2 fruit fly cellular contexts compared by ENCODE assay signal in genomic region chr3L:15728195-15728594, dm6.
TF ChIP-seq lines count a peak whose summit lies in the region.

TSS of gene comm (minus strand) at chr3L:15728430.

TF ChIP-seq in whole organism, embryonic, 481 proteins besides CTCF, POLR2A, EP300 and RAD21 (continued from another document and continues in another):
- TF ChIP-seq CG7839 (tag; optimal IDR thresholded peaks at IDR 0.05; lab: Kevin White, UChicago) (peak; percentile 17), HLH3B (GFP tag; IDR thresholded peaks at IDR 0.05; lab: Robert Waterston, UW) (no peak), ci (GFP tag; IDR thresholded peaks at IDR 0.05; lab: Robert Waterston, UW) (peak; percentile 72; the same call in 1 of the 3 replicates), dpn (GFP tag; optimal IDR thresholded peaks at IDR 0.05; lab: Kevin White, UChicago) (no peak), corto (GFP tag; optimal IDR thresholded peaks at IDR 0.05; lab: Kevin White, UChicago) (no peak), CG18262 (tag; optimal IDR thresholded peaks at IDR 0.05; lab: Kevin White, UChicago) (peak; percentile 25), CG1647 (GFP tag; optimal IDR thresholded peaks at IDR 0.05; lab: Kevin White, UChicago) (no peak), CG18476 (GFP tag; optimal IDR thresholded peaks at IDR 0.05; lab: Kevin White, UChicago) (no peak), vnd (GFP tag; IDR thresholded peaks at IDR 0.05; lab: Robert Waterston, UW; ENCODE audit: partially characterized antibody) (no peak), CG11723 (GFP tag; optimal IDR thresholded peaks at IDR 0.05; lab: Kevin White, UChicago) (no peak), dysf (GFP tag; IDR thresholded peaks at IDR 0.05; lab: Robert Waterston, UW) (peak; percentile 7; the same call in 1 of the 3 replicates), C15 (GFP tag; IDR thresholded peaks at IDR 0.05; lab: Robert Waterston, UW) (0 out of 3 replicates have a peak, but pooled peaks have one; percentile 16), CG16815 (GFP tag; optimal IDR thresholded peaks at IDR 0.05; lab: Kevin White, UChicago) (no peak), Dref (GFP tag; IDR thresholded peaks at IDR 0.05; lab: Robert Waterston, UW) (no peak), BEAF-32 (GFP tag; optimal IDR thresholded peaks at IDR 0.05; lab: Kevin White, UChicago) (no peak), chn (GFP tag; optimal IDR thresholded peaks at IDR 0.05; lab: Kevin White, UChicago) (no peak), emc (GFP tag; optimal IDR thresholded peaks at IDR 0.05; lab: Kevin White, UChicago) (no peak), disco-r (GFP tag; optimal IDR thresholded peaks at IDR 0.05; lab: Kevin White, UChicago) (peak; percentile 30), CG42726 (GFP tag; IDR thresholded peaks at IDR 0.05; lab: Robert Waterston, UW; ENCODE audit: partially characterized antibody) (peak; percentile 84), CG3995 (GFP tag; optimal IDR thresholded peaks at IDR 0.05; lab: Kevin White, UChicago) (no peak), CG6689 (GFP tag; IDR thresholded peaks at IDR 0.05; lab: Robert Waterston, UW) (0 out of 2 replicates have a peak, but pooled peaks have one; percentile 13), Doc2 (GFP tag; IDR thresholded peaks at IDR 0.05; lab: Robert Waterston, UW) (no peak), CG16779 (GFP tag; IDR thresholded peaks at IDR 0.05; lab: Robert Waterston, UW) (no peak), mirr (GFP tag; optimal IDR thresholded peaks at IDR 0.05; lab: Kevin White, UChicago) (peak; percentile 44), crc (GFP tag; optimal IDR thresholded peaks at IDR 0.05; lab: Kevin White, UChicago) (no peak), CG6654 (GFP tag; optimal IDR thresholded peaks at IDR 0.05; lab: Kevin White, UChicago) (no peak), CG5953 (GFP tag; IDR thresholded peaks at IDR 0.05; lab: Robert Waterston, UW) (no peak), ind (GFP tag; optimal IDR thresholded peaks at IDR 0.05; lab: Kevin White, UChicago) (no peak), sd (tag; optimal IDR thresholded peaks at IDR 0.05; lab: Kevin White, UChicago) (peak; percentile 26), kni (GFP tag; optimal IDR thresholded peaks at IDR 0.05; lab: Kevin White, UChicago) (peak; percentile 66), Nf-YB (GFP tag; optimal IDR thresholded peaks at IDR 0.05; lab: Kevin White, UChicago) (no peak), sug (tag; optimal IDR thresholded peaks at IDR 0.05; lab: Kevin White, UChicago) (peak; percentile 39), fd96Cb (tag; optimal IDR thresholded peaks at IDR 0.05; lab: Kevin White, UChicago) (no peak), CG12104 (GFP tag; optimal IDR thresholded peaks at IDR 0.05; lab: Kevin White, UChicago) (no peak), CG18011 (GFP tag; optimal IDR thresholded peaks at IDR 0.05; lab: Kevin White, UChicago) (no peak), CG10543 (GFP tag; optimal IDR thresholded peaks at IDR 0.05; lab: Kevin White, UChicago) (peak; percentile 7), Pdp1 (GFP tag; optimal IDR thresholded peaks at IDR 0.05; lab: Kevin White, UChicago) (peak in 1 of 2 experiments; percentile 51), Fer1 (GFP tag; optimal IDR thresholded peaks at IDR 0.05; lab: Kevin White, UChicago) (peak; percentile 62), jigr1 (GFP tag; IDR thresholded peaks at IDR 0.05; lab: Robert Waterston, UW) (no peak), Opbp (GFP tag; IDR thresholded peaks at IDR 0.05; lab: Robert Waterston, UW; ENCODE audit: partially characterized antibody) (peak; percentile 83), tll (GFP tag; optimal IDR thresholded peaks at IDR 0.05; lab: Kevin White, UChicago) (peak in 1 of 2 experiments; percentile 33), Neu2 (GFP tag; optimal IDR thresholded peaks at IDR 0.05; lab: Kevin White, UChicago; ENCODE audit: borderline replicate concordance) (no peak), CG10147 (GFP tag; optimal IDR thresholded peaks at IDR 0.05; lab: Kevin White, UChicago) (no peak), gem (tag; optimal IDR thresholded peaks at IDR 0.05; lab: Kevin White, UChicago) (no peak), Oaz (GFP tag; IDR thresholded peaks at IDR 0.05; lab: Robert Waterston, UW) (no peak), sisA (GFP tag; IDR thresholded peaks at IDR 0.05; lab: Robert Waterston, UW) (no peak), tup (GFP tag; optimal IDR thresholded peaks at IDR 0.05; lab: Kevin White, UChicago) (no peak), CG32767 (GFP tag; IDR thresholded peaks at IDR 0.05; lab: Robert Waterston, UW) (no peak), Ptx1 (GFP tag; IDR thresholded peaks at IDR 0.05; lab: Robert Waterston, UW) (no peak), CG12155 (GFP tag; optimal IDR thresholded peaks at IDR 0.05; lab: Kevin White, UChicago) (no peak), HLHmδ (GFP tag; optimal IDR thresholded peaks at IDR 0.05; lab: Kevin White, UChicago) (peak; percentile 83), Dfd (GFP tag; optimal IDR thresholded peaks at IDR 0.05; lab: Kevin White, UChicago) (no peak), CG3407 (GFP tag; optimal IDR thresholded peaks at IDR 0.05; lab: Kevin White, UChicago) (no peak), cas (GFP tag; IDR thresholded peaks at IDR 0.05; lab: Robert Waterston, UW) (no peak), CG1602 (GFP tag; optimal IDR thresholded peaks at IDR 0.05; lab: Kevin White, UChicago) (no peak), shn (GFP tag; optimal IDR thresholded peaks at IDR 0.05; lab: Kevin White, UChicago) (no peak), Ssrp (tag; optimal IDR thresholded peaks at IDR 0.05; lab: Kevin White, UChicago) (no peak), peb (GFP tag; IDR thresholded peaks at IDR 0.05; lab: Robert Waterston, UW) (no peak), inv (GFP tag; IDR thresholded peaks at IDR 0.05; lab: Robert Waterston, UW; ENCODE audit: partially characterized antibody) (no peak), CG4424 (GFP tag; optimal IDR thresholded peaks at IDR 0.05; lab: Kevin White, UChicago) (no peak), schlank (tag; optimal IDR thresholded peaks at IDR 0.05; lab: Kevin White, UChicago) (no peak), CG30020 (tag; optimal IDR thresholded peaks at IDR 0.05; lab: Kevin White, UChicago) (no peak), ERR (GFP tag; optimal IDR thresholded peaks at IDR 0.05; lab: Kevin White, UChicago) (no peak), BtbVII (GFP tag; optimal IDR thresholded peaks at IDR 0.05; lab: Kevin White, UChicago) (peak; percentile 5), fd64A (GFP tag; optimal IDR thresholded peaks at IDR 0.05; lab: Kevin White, UChicago) (no peak), CG13287 (GFP tag; IDR thresholded peaks at IDR 0.05; lab: Robert Waterston, UW; ENCODE audit: partially characterized antibody) (peak; percentile 70; the same call in 1 of the 2 replicates), CG10321 (GFP tag; IDR thresholded peaks at IDR 0.05; lab: Robert Waterston, UW) (no peak)

TF ChIP-seq in whole organism, prepupa, 60 proteins besides CTCF, POLR2A, EP300 and RAD21 (continued from another document):
- TF ChIP-seq CG3919 (GFP tag; optimal IDR thresholded peaks at IDR 0.05; lab: Kevin White, UChicago) (peak; percentile 1), CG31627 (GFP tag; optimal IDR thresholded peaks at IDR 0.05; lab: Kevin White, UChicago) (no peak), Sox14 (GFP tag; optimal IDR thresholded peaks at IDR 0.05; lab: Kevin White, UChicago) (no peak), CG9139 (GFP tag; optimal IDR thresholded peaks at IDR 0.05; lab: Kevin White, UChicago) (peak; percentile 48)
